Fruit fly (Drosophila melanogaster) whole organism, embryonic: ENCODE results near the gene CG14154.

Experiments used
- Awh ChIP-seq: fragments of 200-800 bp; sonication (Bioruptor generic); IDR thresholded peaks from 2 replicates; pipeline ENCODE4, ENCODE4 v1.3.6; 2022; ENCODE audit warnings: missing biosample characterization, missing genetic modification characterization
- Bgb ChIP-seq: fragments of 200-800 bp; sonication (Bioruptor generic); IDR thresholded peaks from 2 replicates; pipeline ENCODE4 v1.3.6; 2022; ENCODE audit warnings: missing biosample characterization, missing genetic modification characterization; ENCODE audit not compliant: partially characterized antibody
- CG10366 ChIP-seq: fragments of 200-800 bp; sonication (Bioruptor generic); IDR thresholded peaks from 2 replicates; pipeline ENCODE4 v1.3.6; 2022; ENCODE audit warnings: missing biosample characterization, missing genetic modification characterization
- CG10431 ChIP-seq: fragments of 200-800 bp; sonication (Bioruptor generic); optimal IDR thresholded peaks from 3 replicates; lab custom pipeline; 2018; ENCODE audit warnings: missing biosample characterization, mild to moderate bottlenecking, missing genetic modification characterization
- CG12104 ChIP-seq: fragments of 200-800 bp; sonication (Bioruptor generic); optimal IDR thresholded peaks from 3 replicates; lab custom pipeline; 2016; ENCODE audit warnings: missing biosample characterization, missing genetic modification characterization
- CG14860 ChIP-seq: fragments of 200-800 bp; sonication (Bioruptor generic); IDR thresholded peaks from 3 replicates; pipeline ENCODE4 v1.3.6; 2022; ENCODE audit warnings: missing biosample characterization, missing genetic modification characterization; ENCODE audit not compliant: partially characterized antibody
- CG16779 ChIP-seq: fragments of 200-800 bp; sonication (Bioruptor generic); IDR thresholded peaks from 2 replicates; pipeline ENCODE4 v1.3.6; 2022; ENCODE audit warnings: missing biosample characterization, missing genetic modification characterization
- CG16815 ChIP-seq: fragments of 200-800 bp; sonication (Bioruptor generic); optimal IDR thresholded peaks from 3 replicates; lab custom pipeline; 2017; ENCODE audit warnings: missing biosample characterization, mild to moderate bottlenecking, missing genetic modification characterization
- CG17186 ChIP-seq: fragments of 200-800 bp; sonication (Bioruptor generic); optimal IDR thresholded peaks from 3 replicates; lab custom pipeline; 2017; ENCODE audit warnings: missing biosample characterization, missing genetic modification reagents, missing genetic modification characterization
- CG2129 ChIP-seq: fragments of 200-800 bp; sonication (Bioruptor generic); IDR thresholded peaks from 2 replicates; pipeline ENCODE4 v1.3.6; 2022; ENCODE audit warnings: missing biosample characterization, missing genetic modification characterization; ENCODE audit not compliant: partially characterized antibody
- CG30403 ChIP-seq: fragments of 200-800 bp; sonication (Bioruptor generic); optimal IDR thresholded peaks from 3 replicates; lab custom pipeline; 2016; ENCODE audit warnings: missing biosample characterization, missing genetic modification characterization
- CG31388 ChIP-seq: fragments of 200-800 bp; sonication (Bioruptor generic); optimal IDR thresholded peaks from 2 replicates; lab custom pipeline; 2016; ENCODE audit warnings: missing biosample characterization, missing genetic modification characterization
- CG32532 ChIP-seq: fragments of 200-800 bp; sonication (Bioruptor generic); IDR thresholded peaks from 2 replicates; pipeline ENCODE4 v1.3.6; 2022; ENCODE audit warnings: missing biosample characterization, missing genetic modification characterization
- CG33557 ChIP-seq: fragments of 200-800 bp; sonication (Bioruptor generic); optimal IDR thresholded peaks from 2 replicates; lab custom pipeline; 2019; ENCODE audit warnings: missing biosample characterization, mild to moderate bottlenecking, missing genetic modification characterization, moderate library complexity
- CG4328 ChIP-seq: fragments of 200-800 bp; sonication (Bioruptor generic); optimal IDR thresholded peaks from 3 replicates; lab custom pipeline; 2017; ENCODE audit warnings: missing biosample characterization, missing genetic modification reagents, missing genetic modification characterization
- CG7839 ChIP-seq: fragments of 200-800 bp; sonication (Bioruptor generic); optimal IDR thresholded peaks from 3 replicates; lab custom pipeline; 2018; ENCODE audit warnings: missing biosample characterization, mild to moderate bottlenecking, missing genetic modification characterization, moderate library complexity
- Chrac-16 ChIP-seq: fragments of 200-800 bp; sonication (Bioruptor generic); optimal IDR thresholded peaks from 3 replicates; lab custom pipeline; 2016; ENCODE audit warnings: missing biosample characterization, missing genetic modification characterization
- Deaf1 ChIP-seq: fragments of 200-800 bp; optimal IDR thresholded peaks from 3 replicates; lab custom pipeline; 2019; ENCODE audit warnings: missing biosample characterization, mild to moderate bottlenecking, missing genetic modification characterization, moderate library complexity
- HLH54F ChIP-seq: fragments of 200-800 bp; sonication (Bioruptor generic); optimal IDR thresholded peaks from 3 replicates; lab custom pipeline; 2016; ENCODE audit warnings: missing biosample characterization, missing genetic modification characterization
- Hmx ChIP-seq: fragments of 200-800 bp; sonication (Bioruptor generic); optimal IDR thresholded peaks from 2 replicates; lab custom pipeline; 2016; ENCODE audit warnings: missing biosample characterization, missing genetic modification characterization
- Hr3 ChIP-seq: fragments of 200-800 bp; sonication (Bioruptor generic); optimal IDR thresholded peaks from 3 replicates; lab custom pipeline; 2016; ENCODE audit warnings: missing biosample characterization, missing genetic modification characterization
- Neu2 ChIP-seq: fragments of 200-800 bp; sonication (Bioruptor generic); optimal IDR thresholded peaks from 3 replicates; lab custom pipeline; 2016; ENCODE audit warnings: missing biosample characterization, missing genetic modification characterization, borderline replicate concordance
- NfI ChIP-seq: fragments of 200-800 bp; sonication (Bioruptor generic); optimal IDR thresholded peaks from 3 replicates; lab custom pipeline; 2018; ENCODE audit warnings: missing biosample characterization, mild to moderate bottlenecking, missing genetic modification characterization, moderate library complexity
- Oaz ChIP-seq: fragments of 200-800 bp; sonication (Bioruptor generic); IDR thresholded peaks from 2 replicates; pipeline ENCODE4 v1.3.6; 2022; ENCODE audit warnings: missing biosample characterization, missing genetic modification characterization
- Rx ChIP-seq: fragments of 200-800 bp; sonication (Bioruptor generic); IDR thresholded peaks from 2 replicates; pipeline ENCODE4 v1.3.6; 2022; ENCODE audit warnings: missing biosample characterization, missing genetic modification characterization
- Sox100B ChIP-seq: fragments of 200-800 bp; sonication (Bioruptor generic); optimal IDR thresholded peaks from 3 replicates; lab custom pipeline; 2018; ENCODE audit warnings: missing biosample characterization, mild to moderate bottlenecking, missing genetic modification characterization
- Spps ChIP-seq: fragments of 200-800 bp; sonication (Bioruptor generic); optimal IDR thresholded peaks from 2 replicates; lab custom pipeline; 2018; ENCODE audit warnings: missing biosample characterization, mild to moderate bottlenecking, missing genetic modification characterization
- Tbp ChIP-seq: fragments of >200 bp; optimal IDR thresholded peaks from 2 replicates; lab custom pipeline; 2018; ENCODE audit warnings: missing biosample characterization, missing genetic modification characterization
- Usf ChIP-seq: fragments of 200-800 bp; sonication (Bioruptor generic); optimal IDR thresholded peaks from 2 replicates; lab custom pipeline; 2017; ENCODE audit warnings: missing genotype, missing biosample characterization, missing genetic modification characterization
- Xrp1 ChIP-seq: fragments of 200-800 bp; sonication (Bioruptor generic); IDR thresholded peaks from 2 replicates; pipeline ENCODE4 v1.3.6; 2022; ENCODE audit warnings: missing biosample characterization, missing genetic modification characterization
- ac ChIP-seq: fragments of 200-800 bp; sonication (Bioruptor generic); optimal IDR thresholded peaks from 3 replicates; lab custom pipeline; 2017; ENCODE audit warnings: missing biosample characterization, mild to moderate bottlenecking, missing genetic modification characterization
- ato ChIP-seq: fragments of 200-800 bp; sonication (Bioruptor generic); IDR thresholded peaks from 2 replicates; pipeline ENCODE4 v1.3.6; 2022; ENCODE audit warnings: missing biosample characterization, missing genetic modification characterization; ENCODE audit not compliant: partially characterized antibody
- chn ChIP-seq: fragments of 200-800 bp; sonication (Bioruptor generic); optimal IDR thresholded peaks from 2 replicates; lab custom pipeline; 2016; ENCODE audit warnings: missing biosample characterization, missing genetic modification characterization
- eve ChIP-seq, 2 experiments: fragments of >200 bp; optimal IDR thresholded peaks; 2 replicates each; lab custom pipeline; 2017; ENCODE audit warnings: missing biosample characterization in 2 of 2, missing genetic modification characterization in 2 of 2
- fd102C ChIP-seq: fragments of 200-800 bp; sonication (Bioruptor generic); optimal IDR thresholded peaks from 2 replicates; lab custom pipeline; 2018; ENCODE audit warnings: missing biosample characterization, mild to moderate bottlenecking, missing genetic modification characterization, moderate library complexity
- gro ChIP-seq: fragments of 200-800 bp; sonication (Bioruptor generic); optimal IDR thresholded peaks from 2 replicates; lab custom pipeline; 2016; ENCODE audit warnings: missing biosample characterization, missing genetic modification characterization
- gsb ChIP-seq: fragments of 200-800 bp; sonication (Bioruptor generic); IDR thresholded peaks from 2 replicates; pipeline ENCODE4 v1.3.6; 2022; ENCODE audit warnings: missing biosample characterization, missing genetic modification characterization
- h ChIP-seq: fragments of >200 bp; optimal IDR thresholded peaks from 2 replicates; lab custom pipeline; 2017
- jing ChIP-seq: fragments of 200-800 bp; sonication (Bioruptor generic); optimal IDR thresholded peaks from 2 replicates; lab custom pipeline; 2018; ENCODE audit warnings: missing biosample characterization, mild to moderate bottlenecking, missing genetic modification characterization
- kay ChIP-seq: fragments of 200-800 bp; sonication (Bioruptor generic); optimal IDR thresholded peaks from 2 replicates; lab custom pipeline; 2016; ENCODE audit warnings: missing biosample characterization, missing genetic modification characterization
- lab ChIP-seq: fragments of 200-800 bp; sonication (Bioruptor generic); optimal IDR thresholded peaks from 3 replicates; lab custom pipeline; 2017; ENCODE audit warnings: missing biosample characterization, missing genetic modification characterization, mild to moderate bottlenecking, moderate library complexity, missing genetic modification reagents
- nerfin-2 ChIP-seq: fragments of 200-800 bp; sonication (Bioruptor generic); IDR thresholded peaks from 2 replicates; pipeline ENCODE4 v1.3.6; 2022; ENCODE audit warnings: missing biosample characterization, missing genetic modification characterization; ENCODE audit not compliant: partially characterized antibody
- nom ChIP-seq: fragments of 200-800 bp; sonication (Bioruptor generic); optimal IDR thresholded peaks from 2 replicates; lab custom pipeline; 2017; ENCODE audit warnings: missing biosample characterization, missing genetic modification characterization, mild to moderate bottlenecking, moderate library complexity, missing genetic modification reagents
- otp ChIP-seq: fragments of 200-800 bp; sonication (Bioruptor generic); IDR thresholded peaks from 3 replicates; pipeline ENCODE4, ENCODE4 v1.3.6; 2022; ENCODE audit warnings: missing biosample characterization, missing genetic modification characterization
- peb ChIP-seq: fragments of 200-800 bp; sonication (Bioruptor generic); IDR thresholded peaks from 2 replicates; pipeline ENCODE4 v1.3.6; 2022; ENCODE audit warnings: missing biosample characterization, missing genetic modification characterization
- pros ChIP-seq: fragments of 200-800 bp; sonication (Bioruptor generic); optimal IDR thresholded peaks from 3 replicates; lab custom pipeline; 2019; ENCODE audit warnings: missing biosample characterization, mild to moderate bottlenecking, missing genetic modification characterization, moderate library complexity
- tap ChIP-seq: fragments of 200-800 bp; optimal IDR thresholded peaks from 3 replicates; lab custom pipeline; 2019; ENCODE audit warnings: missing biosample characterization, mild to moderate bottlenecking, missing genetic modification characterization, moderate library complexity
- tgo ChIP-seq: fragments of 200-800 bp; sonication (Bioruptor generic); IDR thresholded peaks from 3 replicates; pipeline ENCODE4 v1.3.6; 2022; ENCODE audit warnings: missing biosample characterization, missing genetic modification characterization
- tio ChIP-seq: fragments of 200-800 bp; sonication (Bioruptor generic); optimal IDR thresholded peaks from 2 replicates; lab custom pipeline; 2017; ENCODE audit warnings: missing biosample characterization, missing genetic modification characterization, inconsistent platforms
- tna ChIP-seq: fragments of 200-800 bp; sonication (Bioruptor generic); IDR thresholded peaks from 2 replicates; pipeline ENCODE4 v1.3.6; 2022; ENCODE audit warnings: missing biosample characterization, missing genetic modification characterization; ENCODE audit not compliant: partially characterized antibody
- tx ChIP-seq: fragments of 200-800 bp; sonication (Bioruptor generic); optimal IDR thresholded peaks from 2 replicates; lab custom pipeline; 2016; ENCODE audit warnings: missing biosample characterization, missing genetic modification characterization

The CG14154 gene

dm6 chr3L:10637819-10638218 is 3.9 kb upstream of the CG14154 start, which contains the start of gene Cnep1r2 (continued):
- no peak for TF ChIP-seq Neu2
- peak; percentile 90 for TF ChIP-seq CG10431 (GFP tag; lab: Kevin White, UChicago)
- TF ChIP-seq Xrp1 = peak; percentile 98
- peak; percentile 73; the same call in 1 of the 2 replicates for TF ChIP-seq Oaz (GFP tag; lab: Robert Waterston, UW)
- peak; percentile 49; the same call in 1 of the 2 replicates for TF ChIP-seq CG16779
- TF ChIP-seq tio (GFP tag; lab: Kevin White, UChicago) = peak; percentile 87
- no peak for TF ChIP-seq nerfin-2 (GFP tag; lab: Robert Waterston, UW)
- peak; percentile 95 for TF ChIP-seq CG16815 (GFP tag; lab: Kevin White, UChicago)
- TF ChIP-seq chn = peak; percentile 70
- TF ChIP-seq CG2129 (GFP tag; lab: Robert Waterston, UW) = no peak
- TF ChIP-seq gro = peak; percentile 19
- peak; percentile 98 for TF ChIP-seq CG7839
- TF ChIP-seq otp = peak; percentile 88
- TF ChIP-seq HLH54F = peak; percentile 81
- peak; percentile 88 for TF ChIP-seq CG12104 (GFP tag; lab: Kevin White, UChicago)
- peak; percentile 97 for TF ChIP-seq NfI (GFP tag; lab: Kevin White, UChicago)
- TF ChIP-seq fd102C (GFP tag; lab: Kevin White, UChicago) = peak; percentile 58
- peak; percentile 97 for TF ChIP-seq tgo (GFP tag; lab: Robert Waterston, UW)
- TF ChIP-seq Sox100B (GFP tag; lab: Kevin White, UChicago) = peak; percentile 94
- TF ChIP-seq nom (GFP tag; lab: Kevin White, UChicago) = peak; percentile 90
- TF ChIP-seq Usf (GFP tag; lab: Kevin White, UChicago) = peak; percentile 94
- peak; percentile 60 for TF ChIP-seq pros
- peak; percentile 74 for TF ChIP-seq jing (GFP tag; lab: Kevin White, UChicago)
- TF ChIP-seq CG32532 = peak; percentile 96
- peak; percentile 70 for TF ChIP-seq tx
- TF ChIP-seq Spps = peak; percentile 93
- no peak for TF ChIP-seq Tbp (GFP tag; lab: Kevin White, UChicago)
- TF ChIP-seq CG31388 (GFP tag; lab: Kevin White, UChicago) = peak; percentile 70
- peak; percentile 96 for TF ChIP-seq lab (GFP tag; lab: Kevin White, UChicago)
- no peak for TF ChIP-seq ato (GFP tag; lab: Robert Waterston, UW)
- peak; percentile 96 for TF ChIP-seq CG4328 (GFP tag; lab: Kevin White, UChicago)
- TF ChIP-seq Deaf1 (tag; lab: Kevin White, UChicago) = peak; percentile 81
- TF ChIP-seq gsb (GFP tag; lab: Robert Waterston, UW) = peak; percentile 87
- TF ChIP-seq kay (GFP tag; lab: Kevin White, UChicago) = peak; percentile 69
- no peak for TF ChIP-seq h (lab: Kevin White, UChicago)
- TF ChIP-seq peb (GFP tag; lab: Robert Waterston, UW) = peak; percentile 77
- peak; percentile 87 for TF ChIP-seq ac
- TF ChIP-seq Hr3 (GFP tag; lab: Kevin White, UChicago) = peak; percentile 98
- no peak for TF ChIP-seq Hmx
- no peak for TF ChIP-seq eve (GFP tag; optimal IDR thresholded peaks at IDR 0.05; lab: Kevin White, UChicago)
- peak; percentile 93 for TF ChIP-seq CG10366 (GFP tag; lab: Robert Waterston, UW)
- TF ChIP-seq Chrac-16 (GFP tag; lab: Kevin White, UChicago) = peak; percentile 96
- peak; percentile 91 for TF ChIP-seq tap (tag; lab: Kevin White, UChicago)
- TF ChIP-seq tna = no peak
- peak; percentile 98 for TF ChIP-seq CG33557 (GFP tag; lab: Kevin White, UChicago)
- TF ChIP-seq CG14860 (GFP tag; lab: Robert Waterston, UW) = no peak
- TF ChIP-seq CG17186 (GFP tag; lab: Kevin White, UChicago) = no peak
- TF ChIP-seq CG30403 (GFP tag; lab: Kevin White, UChicago) = peak; percentile 90
- TF ChIP-seq Rx (GFP tag; lab: Robert Waterston, UW) = peak; percentile 87
- peak; percentile 93 for TF ChIP-seq Awh (GFP tag; lab: Robert Waterston, UW)
- TF ChIP-seq Bgb (GFP tag; lab: Robert Waterston, UW) = no peak
